Worm (Caenorhabditis elegans): ENCODE results near the gene F52D1.2.
A peak's percentile ranks its signal among the peaks of the same experiment; 100 is the strongest.

F52D1.2 gene

ce11 chrX:461623-462022 lies 11.6 kb upstream of the F52D1.2 start:
- TF ChIP-seq flt-1 (GFP tag; IDR thresholded peaks at IDR 0.05) (no peak), tab-1 (GFP tag; IDR thresholded peaks at IDR 0.05) (0 out of 2 replicates have a peak, but pooled peaks have one; percentile 40)

ce11 chrX:460351-460750 lies 10.3 kb upstream of the F52D1.2 start, which contains the start of gene aagr-4:
aagr-4 (plus strand) TSS chrX:460651.
- no peak for TF ChIP-seq flt-1 (GFP tag; IDR thresholded peaks at IDR 0.05)
- TF ChIP-seq ztf-29 (GFP tag; IDR thresholded peaks at IDR 0.05) = no peak
- TF ChIP-seq cog-1 (tag; optimal IDR thresholded peaks at IDR 0.05) = no peak
- no peak for TF ChIP-seq tab-1 (GFP tag; IDR thresholded peaks at IDR 0.05)
- no peak for TF ChIP-seq T22C8.4 (GFP tag; IDR thresholded peaks at IDR 0.05)
- no peak for TF ChIP-seq ref-1 (GFP tag; conservative IDR thresholded peaks at IDR 0.05)
- no peak for TF ChIP-seq ztf-23 (GFP tag; IDR thresholded peaks at IDR 0.05)
- TF ChIP-seq med-1 (GFP tag; optimal IDR thresholded peaks at IDR 0.05; ENCODE audit: insufficient read depth) = no peak
- no peak for TF ChIP-seq klf-2 (GFP tag; conservative IDR thresholded peaks at IDR 0.05)

ce11 chrX:459316-459715 lies 9.3 kb upstream of the F52D1.2 start:
- TF ChIP-seq cog-1 (tag; optimal IDR thresholded peaks at IDR 0.05) (no peak), med-1 (GFP tag; optimal IDR thresholded peaks at IDR 0.05; ENCODE audit: insufficient read depth) (no peak), flt-1 (GFP tag; IDR thresholded peaks at IDR 0.05) (no peak), ztf-23 (GFP tag; IDR thresholded peaks at IDR 0.05) (no peak), tab-1 (GFP tag; IDR thresholded peaks at IDR 0.05) (no peak), T22C8.4 (GFP tag; IDR thresholded peaks at IDR 0.05) (no peak), ref-1 (GFP tag; conservative IDR thresholded peaks at IDR 0.05) (no peak), klf-2 (GFP tag; conservative IDR thresholded peaks at IDR 0.05) (no peak), ztf-29 (GFP tag; IDR thresholded peaks at IDR 0.05) (no peak)

- TF ChIP-seq T22C8.4 (GFP tag; IDR thresholded peaks at IDR 0.05) = no peak
- no peak for TF ChIP-seq flt-1 (GFP tag; IDR thresholded peaks at IDR 0.05)
Measured at ce11 chrX:457139-457802, 7.3 kb upstream of the F52D1.2 start, which contains the start of gene abu-12. abu-12 (minus strand) TSS chrX:457610.

- TF ChIP-seq flt-1 (GFP tag; IDR thresholded peaks at IDR 0.05) = peak; percentile 82
Measured at ce11 chrX:443433-443832, 6.6 kb downstream of the F52D1.2 start.

- TF ChIP-seq tab-1 (GFP tag; IDR thresholded peaks at IDR 0.05) = no peak
Measured at ce11 chrX:440420-440819, 9.6 kb downstream of the F52D1.2 start.

- no peak for TF ChIP-seq T22C8.4 (GFP tag; IDR thresholded peaks at IDR 0.05)
- no peak for TF ChIP-seq flt-1 (GFP tag; IDR thresholded peaks at IDR 0.05)
Measured at ce11 chrX:439031-439430, 11.0 kb downstream of the F52D1.2 start.

ce11 chrX:438396-438795 lies 11.6 kb downstream of the F52D1.2 start:
- TF ChIP-seq ref-1 (GFP tag; conservative IDR thresholded peaks at IDR 0.05) (no peak), ztf-23 (GFP tag; IDR thresholded peaks at IDR 0.05) (no peak), flt-1 (GFP tag; IDR thresholded peaks at IDR 0.05) (no peak), klf-2 (GFP tag; conservative IDR thresholded peaks at IDR 0.05) (no peak), tab-1 (GFP tag; IDR thresholded peaks at IDR 0.05) (no peak)

- TF ChIP-seq ztf-23 (GFP tag; IDR thresholded peaks at IDR 0.05) (no peak), klf-2 (GFP tag; conservative IDR thresholded peaks at IDR 0.05) (no peak), cog-1 (tag; optimal IDR thresholded peaks at IDR 0.05) (no peak), ref-1 (GFP tag; conservative IDR thresholded peaks at IDR 0.05) (no peak), med-1 (GFP tag; optimal IDR thresholded peaks at IDR 0.05; ENCODE audit: insufficient read depth) (no peak), tab-1 (GFP tag; IDR thresholded peaks at IDR 0.05) (no peak), flt-1 (GFP tag; IDR thresholded peaks at IDR 0.05) (no peak), ztf-29 (GFP tag; IDR thresholded peaks at IDR 0.05) (no peak), T22C8.4 (GFP tag; IDR thresholded peaks at IDR 0.05) (no peak)
Measured at ce11 chrX:433747-434146, 16.3 kb downstream of the F52D1.2 start, which contains the start of gene dve-1. dve-1 (minus strand) TSS chrX:433812.

- TF ChIP-seq flt-1 (GFP tag; IDR thresholded peaks at IDR 0.05) (no peak), tab-1 (GFP tag; IDR thresholded peaks at IDR 0.05) (no peak), med-1 (GFP tag; optimal IDR thresholded peaks at IDR 0.05; ENCODE audit: insufficient read depth) (no peak), ztf-23 (GFP tag; IDR thresholded peaks at IDR 0.05) (no peak), ztf-29 (GFP tag; IDR thresholded peaks at IDR 0.05) (no peak), cog-1 (tag; optimal IDR thresholded peaks at IDR 0.05) (no peak), T22C8.4 (GFP tag; IDR thresholded peaks at IDR 0.05) (no peak), ref-1 (GFP tag; conservative IDR thresholded peaks at IDR 0.05) (no peak), klf-2 (GFP tag; conservative IDR thresholded peaks at IDR 0.05) (no peak)
Measured at ce11 chrX:433029-433693, 16.9 kb downstream of the F52D1.2 start.

- TF ChIP-seq ztf-29 (GFP tag; IDR thresholded peaks at IDR 0.05) = 0 out of 2 replicates have a peak, but pooled peaks have one; percentile 22
- TF ChIP-seq tab-1 (GFP tag; IDR thresholded peaks at IDR 0.05) = no peak
- TF ChIP-seq klf-2 (GFP tag; conservative IDR thresholded peaks at IDR 0.05) = no peak
- no peak for TF ChIP-seq cog-1 (tag; optimal IDR thresholded peaks at IDR 0.05)
Measured at ce11 chrX:431596-431995, 18.4 kb downstream of the F52D1.2 start.
